Worm (Caenorhabditis elegans): ENCODE data around the gene F49E12.10.

Gene F49E12.10

DNA sequence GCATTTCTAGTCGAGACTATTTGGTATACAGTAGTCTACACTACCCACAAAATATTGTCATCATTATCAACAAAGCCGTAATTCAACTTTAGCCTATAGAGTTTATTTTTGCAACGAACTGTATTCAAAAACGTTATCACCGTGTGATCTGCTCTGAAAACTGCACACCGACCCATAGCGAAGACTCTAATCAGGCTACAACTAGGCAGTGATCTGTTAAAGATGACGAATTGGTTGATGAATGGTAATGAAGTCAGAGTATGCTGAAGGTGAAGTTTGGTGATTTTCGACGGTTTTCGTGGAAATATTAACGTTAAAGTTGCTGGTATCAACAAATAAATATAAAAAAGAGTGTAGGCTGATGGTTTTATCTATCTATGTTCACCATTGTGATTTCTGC lies 4.0 kb upstream of the F49E12.10 start:
- no peak for TF ChIP-seq F44E2.7 (GFP tag; IDR thresholded peaks at IDR 0.05)
- TF ChIP-seq hif-1 (tag; optimal IDR thresholded peaks at IDR 0.05) = no peak
- TF ChIP-seq lin-38 (GFP tag; IDR thresholded peaks at IDR 0.05) = no peak
- TF ChIP-seq nhr-28 (tag; optimal IDR thresholded peaks at IDR 0.05) = peak; percentile 74
- no peak for TF ChIP-seq zip-2 (tag; optimal IDR thresholded peaks at IDR 0.05)
- TF ChIP-seq tra-1 (GFP tag; IDR thresholded peaks at IDR 0.05) = no peak
- no peak for TF ChIP-seq F26F4.8 (GFP tag; conservative IDR thresholded peaks at IDR 0.05)
- TF ChIP-seq daf-8 (GFP tag; IDR thresholded peaks at IDR 0.05) = no peak
- TF ChIP-seq ZK546.5 (tag; optimal IDR thresholded peaks at IDR 0.05) = no peak
- peak; percentile 25 for TF ChIP-seq nhr-48 (tag; optimal IDR thresholded peaks at IDR 0.05)
- TF ChIP-seq pqm-1 (tag; optimal IDR thresholded peaks at IDR 0.05) = peak; percentile 80
- TF ChIP-seq daf-12 (tag; optimal IDR thresholded peaks at IDR 0.05) = no peak
- no peak for TF ChIP-seq F49E8.2 (tag; optimal IDR thresholded peaks at IDR 0.05; ENCODE audit: borderline replicate concordance)
- no peak for TF ChIP-seq jun-1 (tag; optimal IDR thresholded peaks at IDR 0.05)
- TF ChIP-seq ceh-82 (tag; optimal IDR thresholded peaks at IDR 0.05) = no peak
- no peak for TF ChIP-seq unc-39 (tag; optimal IDR thresholded peaks at IDR 0.05)
- no peak for TF ChIP-seq gei-8 (GFP tag; optimal IDR thresholded peaks at IDR 0.05)
- no peak for TF ChIP-seq ces-1 (GFP tag; optimal IDR thresholded peaks at IDR 0.05)
- peak in 1 of 2 experiments; percentile 13 for TF ChIP-seq unc-62 (GFP tag; optimal IDR thresholded peaks at IDR 0.05 in 1 of 2)
- TF ChIP-seq unc-62 (tag; optimal IDR thresholded peaks at IDR 0.05) = no peak
- peak; percentile 57; the same call in 1 of the 2 replicates for TF ChIP-seq saeg-2 (GFP tag; IDR thresholded peaks at IDR 0.05)
- TF ChIP-seq arid-1 (GFP tag; conservative IDR thresholded peaks at IDR 0.05) = no peak
- no peak for TF ChIP-seq madf-5 (GFP tag; IDR thresholded peaks at IDR 0.05)
- no peak for TF ChIP-seq ctbp-1 (GFP tag; IDR thresholded peaks at IDR 0.05)
- peak; percentile 1 for TF ChIP-seq nhr-10 (tag; optimal IDR thresholded peaks at IDR 0.05)
- no peak for TF ChIP-seq hmg-1.1 (GFP tag; IDR thresholded peaks at IDR 0.05)
- peak; percentile 92 for TF ChIP-seq dmd-6 (GFP tag; IDR thresholded peaks at IDR 0.05)
- TF ChIP-seq egl-43 (GFP tag; IDR thresholded peaks at IDR 0.05) = no peak
- no peak for TF ChIP-seq F37D6.2 (tag; optimal IDR thresholded peaks at IDR 0.05)
- TF ChIP-seq ceh-20 (GFP tag; IDR thresholded peaks at IDR 0.05) = no peak
- no peak for TF ChIP-seq duxl-1 (tag; optimal IDR thresholded peaks at IDR 0.05; ENCODE audit: poor library complexity)
- TF ChIP-seq spr-3 (GFP tag; optimal IDR thresholded peaks at IDR 0.05) = no peak
- TF ChIP-seq daf-16 (GFP tag; optimal IDR thresholded peaks at IDR 0.05) = peak in 1 of 2 experiments; percentile 6
- TF ChIP-seq daf-16 (tag; optimal IDR thresholded peaks at IDR 0.05) = peak; percentile 40
- TF ChIP-seq nhr-102 (tag; optimal IDR thresholded peaks at IDR 0.05) = peak; percentile 59
- no peak for TF ChIP-seq nhr-25 (tag; optimal IDR thresholded peaks at IDR 0.05; ENCODE audit: borderline replicate concordance, insufficient read depth)
- TF ChIP-seq T26A8.4 (GFP tag; IDR thresholded peaks at IDR 0.05) = no peak
- TF ChIP-seq cey-2 (tag; optimal IDR thresholded peaks at IDR 0.05; ENCODE audit: borderline replicate concordance, insufficient read depth) = no peak
- TF ChIP-seq Y75B8A.6 (GFP tag; IDR thresholded peaks at IDR 0.05) = no peak
- TF ChIP-seq mxl-2 (GFP tag; conservative IDR thresholded peaks at IDR 0.05) = no peak
- TF ChIP-seq rbr-2 (tag; optimal IDR thresholded peaks at IDR 0.05) = no peak
- TF ChIP-seq php-3 (GFP tag; IDR thresholded peaks at IDR 0.05) = peak; percentile 84
- TF ChIP-seq dve-1 (tag; optimal IDR thresholded peaks at IDR 0.05; ENCODE audit: insufficient read depth) = peak; percentile 32
- no peak for TF ChIP-seq ceh-32 (tag; optimal IDR thresholded peaks at IDR 0.05; ENCODE audit: poor library complexity)
- no peak for TF ChIP-seq ztf-11 (tag; optimal IDR thresholded peaks at IDR 0.05)
- peak; percentile 76 for TF ChIP-seq hlh-11 (tag; optimal IDR thresholded peaks at IDR 0.05)
- TF ChIP-seq pha-4 (GFP tag; IDR thresholded peaks at IDR 0.05) = no peak
- no peak for TF ChIP-seq pha-4 (tag; optimal IDR thresholded peaks at IDR 0.05)
- TF ChIP-seq egl-27 (tag; optimal IDR thresholded peaks at IDR 0.05) = no peak
- TF ChIP-seq lin-15B (tag; optimal IDR thresholded peaks at IDR 0.05) = no peak
- no peak for TF ChIP-seq zip-11 (GFP tag; IDR thresholded peaks at IDR 0.05)
- TF ChIP-seq dmd-9 (GFP tag; IDR thresholded peaks at IDR 0.05) = no peak
